Worm (Caenorhabditis elegans): ENCODE results near the gene col-150.
A peak's percentile ranks its signal among the peaks of the same experiment; 100 is the strongest.

The col-150 gene

ce11 chrV:10320101-10320761 is 25.8 kb upstream of the col-150 start, which contains the start of the genes gna-1 and B0024.13 (continued):
- TF ChIP-seq vab-7 (GFP tag; IDR thresholded peaks at IDR 0.05) (no peak), unc-39 (tag; optimal IDR thresholded peaks at IDR 0.05) (no peak), egl-27 (tag; optimal IDR thresholded peaks at IDR 0.05) (no peak), nhr-11 (tag; optimal IDR thresholded peaks at IDR 0.05) (no peak), nhr-48 (tag; optimal IDR thresholded peaks at IDR 0.05) (no peak), lin-15B (tag; optimal IDR thresholded peaks at IDR 0.05) (no peak), ceh-44 (GFP tag; IDR thresholded peaks at IDR 0.05) (0 out of 2 replicates have a peak, but pooled peaks have one; percentile 45), lir-3 (tag; optimal IDR thresholded peaks at IDR 0.05) (no peak), zag-1 (tag; optimal IDR thresholded peaks at IDR 0.05) (no peak), php-3 (GFP tag; IDR thresholded peaks at IDR 0.05) (no peak), aly-2 (tag; optimal IDR thresholded peaks at IDR 0.05) (no peak), F44E2.7 (GFP tag; IDR thresholded peaks at IDR 0.05) (no peak), ceh-62 (tag; optimal IDR thresholded peaks at IDR 0.05) (no peak), ama-1 (optimal IDR thresholded peaks at IDR 0.05) (no peak), fos-1 (tag; optimal IDR thresholded peaks at IDR 0.05) (no peak), hif-1 (tag; optimal IDR thresholded peaks at IDR 0.05) (peak in 1 of 2 experiments; percentile 83), mdt-29 (GFP tag; IDR thresholded peaks at IDR 0.05) (no peak), dmd-6 (GFP tag; IDR thresholded peaks at IDR 0.05) (peak; percentile 47; the same call in 1 of the 2 replicates), daf-8 (GFP tag; IDR thresholded peaks at IDR 0.05) (no peak), nhr-28 (tag; optimal IDR thresholded peaks at IDR 0.05) (no peak), attf-4 (tag; optimal IDR thresholded peaks at IDR 0.05) (no peak), snpc-4 (tag; optimal IDR thresholded peaks at IDR 0.05) (no peak), jun-1 (tag; optimal IDR thresholded peaks at IDR 0.05) (no peak), ceh-28 (tag; optimal IDR thresholded peaks at IDR 0.05) (no peak), ctbp-1 (GFP tag; IDR thresholded peaks at IDR 0.05) (no peak), zip-2 (tag; optimal IDR thresholded peaks at IDR 0.05) (no peak), cey-2 (tag; optimal IDR thresholded peaks at IDR 0.05; ENCODE audit: borderline replicate concordance, insufficient read depth) (no peak), dmd-9 (GFP tag; IDR thresholded peaks at IDR 0.05) (0 out of 2 replicates have a peak, but pooled peaks have one; percentile 49), ZK337.2 (GFP tag; IDR thresholded peaks at IDR 0.05) (peak; percentile 18; the same call in 1 of the 2 replicates), zfp-2 (tag; optimal IDR thresholded peaks at IDR 0.05) (no peak), Y75B8A.6 (GFP tag; IDR thresholded peaks at IDR 0.05) (no peak), Y105C5A.15 (GFP tag; IDR thresholded peaks at IDR 0.05) (no peak), rbr-2 (tag; optimal IDR thresholded peaks at IDR 0.05) (peak; percentile 36), lsy-2 (tag; optimal IDR thresholded peaks at IDR 0.05) (no peak), pha-4 (GFP tag; IDR thresholded peaks at IDR 0.05) (no peak), pha-4 (tag; optimal IDR thresholded peaks at IDR 0.05) (peak; percentile 21), gei-8 (GFP tag; optimal IDR thresholded peaks at IDR 0.05) (no peak), lin-1 (GFP tag; IDR thresholded peaks at IDR 0.05) (no peak), tag-97 (GFP tag; IDR thresholded peaks at IDR 0.05) (no peak), F10B5.3 (tag; optimal IDR thresholded peaks at IDR 0.05) (no peak), nhr-6 (tag; optimal IDR thresholded peaks at IDR 0.05) (no peak), skn-1 (tag; optimal IDR thresholded peaks at IDR 0.05) (no peak), unc-62 (GFP tag; optimal IDR thresholded peaks at IDR 0.05 in 1 of 2) (no peak), unc-62 (tag; optimal IDR thresholded peaks at IDR 0.05) (no peak), sdz-12 (GFP tag; optimal IDR thresholded peaks at IDR 0.05) (no peak), fkh-10 (GFP tag; optimal IDR thresholded peaks at IDR 0.05) (no peak), snpc-1.2 (GFP tag; IDR thresholded peaks at IDR 0.05) (no peak), dmd-8 (GFP tag; IDR thresholded peaks at IDR 0.05) (no peak), dve-1 (tag; optimal IDR thresholded peaks at IDR 0.05; ENCODE audit: insufficient read depth) (no peak), hlh-30 (tag; optimal IDR thresholded peaks at IDR 0.05; ENCODE audit: insufficient read depth) (no peak), nhr-25 (tag; optimal IDR thresholded peaks at IDR 0.05; ENCODE audit: borderline replicate concordance, insufficient read depth) (no peak), nhr-10 (tag; optimal IDR thresholded peaks at IDR 0.05) (no peak)

Data from whole organism, L4 larva.